Worm (Caenorhabditis elegans) whole organism, L1 larva: ENCODE measurements around the gene ttr-14.

Experiments
- C16A3.4 ChIP-seq: fragments of 150-350 bp; optimal IDR thresholded peaks from 2 replicates; lab custom pipeline; 2014; ENCODE audit warnings: missing biosample characterization, missing genetic modification characterization
- Y116A8C.19 ChIP-seq: sonication (generic microtip); optimal IDR thresholded peaks from 2 replicates; lab custom pipeline; 2016; ENCODE audit warnings: missing compliant biosample characterization, missing genetic modification characterization, borderline replicate concordance
- alr-1 ChIP-seq: fragments of 200-800 bp; sonication (Bioruptor generic); optimal IDR thresholded peaks from 2 replicates; lab custom pipeline; 2018; ENCODE audit warnings: borderline replicate concordance, mild to moderate bottlenecking, missing genetic modification characterization, missing compliant biosample characterization
- blmp-1 ChIP-seq: fragments of 150-350 bp; optimal IDR thresholded peaks from 2 replicates; lab custom pipeline; 2014; ENCODE audit warnings: missing biosample characterization, missing genetic modification characterization
- ceh-63 ChIP-seq: fragments of 200-800 bp; sonication (Bioruptor generic); optimal IDR thresholded peaks from 2 replicates; lab custom pipeline; 2018; ENCODE audit warnings: mild to moderate bottlenecking, missing genetic modification characterization, missing compliant biosample characterization
- ceh-8 ChIP-seq: fragments of 200-800 bp; sonication (Bioruptor generic); optimal IDR thresholded peaks from 2 replicates; lab custom pipeline; 2018; ENCODE audit warnings: mild to moderate bottlenecking, missing genetic modification characterization, moderate library complexity, missing compliant biosample characterization
- ceh-88 ChIP-seq: fragments of 200-800 bp; sonication (Bioruptor generic); IDR thresholded peaks from 2 replicates; pipeline ENCODE4 v1.3.6; 2022; ENCODE audit warnings: missing genetic modification characterization, missing compliant biosample characterization
- efl-1 ChIP-seq, 4 experiments: fragments of 150-350 bp; optimal IDR thresholded peaks in 3 of 4; peaks in 1 of 4; 1 replicate in 1 of 4; 2 replicates in 3 of 4; lab custom pipeline; 2014; ENCODE audit warnings: missing biosample characterization in 2 of 4, missing genetic modification characterization in 2 of 4, missing genetic modification reagents in 2 of 4
- egl-13 ChIP-seq: sonication (generic microtip); optimal IDR thresholded peaks from 2 replicates; lab custom pipeline; 2016; ENCODE audit warnings: missing genotype, missing genetic modification reagents, missing genetic modification characterization, missing compliant biosample characterization
- elt-2 ChIP-seq: sonication (generic microtip); optimal IDR thresholded peaks from 2 replicates; lab custom pipeline; 2016; ENCODE audit warnings: missing genetic modification characterization, mild to moderate bottlenecking, inconsistent platforms, missing compliant biosample characterization, missing genetic modification reagents
- elt-3 ChIP-seq, 6 experiments: fragments of 150-350 bp in 1 of 6; sonication (generic microtip); optimal IDR thresholded peaks; 2 replicates each; lab custom pipeline; 2017 to 2018; ENCODE audit warnings: missing biosample characterization in 6 of 6, missing genetic modification characterization in 6 of 6, inconsistent platforms in 1 of 6
- fkh-4 ChIP-seq: sonication (generic microtip); optimal IDR thresholded peaks from 2 replicates; lab custom pipeline; 2016; ENCODE audit warnings: missing compliant biosample characterization, missing genetic modification characterization, borderline replicate concordance
- grh-1 ChIP-seq: fragments of 200-800 bp; sonication (Bioruptor generic); IDR thresholded peaks from 2 replicates; pipeline ENCODE4 v1.3.6; 2022; ENCODE audit warnings: missing genetic modification reagents, missing genetic modification characterization, missing compliant biosample characterization
- hlh-17 ChIP-seq: fragments of 200-800 bp; sonication (Bioruptor generic); optimal IDR thresholded peaks from 2 replicates; lab custom pipeline; 2018; ENCODE audit warnings: missing genetic modification characterization, mild to moderate bottlenecking, missing compliant biosample characterization, moderate library complexity, borderline replicate concordance
- hpl-2 ChIP-seq: fragments of 150-350 bp; optimal IDR thresholded peaks from 2 replicates; lab custom pipeline; 2014; ENCODE audit warnings: missing biosample characterization, missing genetic modification reagents, missing genetic modification characterization
- irx-1 ChIP-seq: sonication (generic microtip); optimal IDR thresholded peaks from 2 replicates; lab custom pipeline; 2016; ENCODE audit warnings: missing genetic modification characterization, missing compliant biosample characterization
- isw-1 ChIP-seq: fragments of 200-800 bp; sonication (Bioruptor generic); IDR thresholded peaks from 2 replicates; pipeline ENCODE4 v1.3.6; 2022; ENCODE audit warnings: missing genetic modification characterization, missing compliant biosample characterization
- lin-13 ChIP-seq: fragments of 150-350 bp; optimal IDR thresholded peaks from 2 replicates; lab custom pipeline; 2014; ENCODE audit warnings: missing biosample characterization, missing genetic modification reagents, missing genetic modification characterization
- lin-14 ChIP-seq: fragments of 200-800 bp; sonication (Bioruptor generic); optimal IDR thresholded peaks from 2 replicates; lab custom pipeline; 2018; ENCODE audit warnings: mild to moderate bottlenecking, missing genetic modification characterization, moderate library complexity, missing compliant biosample characterization
- lin-15B ChIP-seq: fragments of 150-350 bp; sonication (generic microtip); optimal IDR thresholded peaks from 3 replicates; lab custom pipeline; 2014; ENCODE audit warnings: missing biosample characterization, missing genetic modification characterization
- lin-35 ChIP-seq, 2 experiments: fragments of 150-350 bp; optimal IDR thresholded peaks; 2 replicates each; lab custom pipeline; 2014; ENCODE audit warnings: missing biosample characterization in 2 of 2, missing genetic modification characterization in 2 of 2, missing genetic modification reagents in 2 of 2
- lin-39 ChIP-seq: fragments of 150-350 bp; optimal IDR thresholded peaks from 2 replicates; lab custom pipeline; 2014; ENCODE audit warnings: missing biosample characterization, missing genetic modification reagents, missing genetic modification characterization
- lir-3 ChIP-seq: sonication (generic microtip); optimal IDR thresholded peaks from 2 replicates; lab custom pipeline; 2016; ENCODE audit warnings: mild to moderate bottlenecking, missing genetic modification characterization, moderate library complexity, missing compliant biosample characterization; ENCODE audit not compliant: poor library complexity
- lsy-2 ChIP-seq, 2 experiments: fragments of 150-350 bp; optimal IDR thresholded peaks; 2 replicates each; lab custom pipeline; 2014; ENCODE audit warnings: missing biosample characterization in 2 of 2, missing genetic modification characterization in 2 of 2
- mep-1 ChIP-seq: fragments of 150-350 bp; optimal IDR thresholded peaks from 2 replicates; lab custom pipeline; 2014; ENCODE audit warnings: missing biosample characterization, missing genetic modification characterization
- nhr-11 ChIP-seq: fragments of 150-350 bp; optimal IDR thresholded peaks from 2 replicates; lab custom pipeline; 2014; ENCODE audit warnings: missing biosample characterization, missing genetic modification characterization
- nhr-19 ChIP-seq: fragments of 200-800 bp; sonication (Bioruptor generic); conservative IDR thresholded peaks from 2 replicates; pipeline ENCODE4 v1.3.6; 2022; ENCODE audit warnings: missing genetic modification characterization, missing compliant biosample characterization
- nhr-20 ChIP-seq: sonication (generic microtip); optimal IDR thresholded peaks from 2 replicates; lab custom pipeline; 2016; ENCODE audit warnings: mild to moderate bottlenecking, missing genetic modification characterization, missing compliant biosample characterization
- nhr-28 ChIP-seq: fragments of 150-350 bp; optimal IDR thresholded peaks from 2 replicates; lab custom pipeline; 2014; ENCODE audit warnings: missing biosample characterization, missing genetic modification characterization
- nhr-77 ChIP-seq: fragments of 150-350 bp; optimal IDR thresholded peaks from 2 replicates; lab custom pipeline; 2014; ENCODE audit warnings: missing biosample characterization, missing genetic modification characterization
- nhr-84 ChIP-seq: sonication (generic microtip); optimal IDR thresholded peaks from 2 replicates; lab custom pipeline; 2017; ENCODE audit warnings: missing biosample characterization, missing genetic modification characterization
- nhr-85 ChIP-seq: sonication (generic microtip); peaks from one replicate; lab custom pipeline; 2016; ENCODE audit warnings: missing genetic modification characterization, inconsistent platforms, missing compliant biosample characterization
- nhr-90 ChIP-seq: sonication (generic microtip); optimal IDR thresholded peaks from 2 replicates; lab custom pipeline; 2016; ENCODE audit warnings: mild to moderate bottlenecking, missing genetic modification characterization, missing compliant biosample characterization; ENCODE audit not compliant: poor library complexity
- pag-3 ChIP-seq: sonication (generic microtip); optimal IDR thresholded peaks from 2 replicates; lab custom pipeline; 2017; ENCODE audit warnings: missing genetic modification characterization, mild to moderate bottlenecking, missing compliant biosample characterization, antibody characterized with exemption, borderline replicate concordance; ENCODE audit not compliant: insufficient read depth
- pax-3 ChIP-seq: fragments of 200-800 bp; sonication (Bioruptor generic); optimal IDR thresholded peaks from 2 replicates; lab custom pipeline; 2018; ENCODE audit warnings: mild to moderate bottlenecking, missing genetic modification characterization, moderate library complexity, missing compliant biosample characterization
- pqm-1 ChIP-seq: sonication (generic microtip); optimal IDR thresholded peaks from 3 replicates; lab custom pipeline; 2017; ENCODE audit warnings: missing biosample characterization, missing genetic modification characterization
- rnt-1 ChIP-seq: sonication (generic microtip); optimal IDR thresholded peaks from 2 replicates; lab custom pipeline; 2016; ENCODE audit warnings: mild to moderate bottlenecking, missing genetic modification characterization, moderate library complexity, missing compliant biosample characterization
- skn-1 ChIP-seq: fragments of 150-350 bp; optimal IDR thresholded peaks from 2 replicates; lab custom pipeline; 2014; ENCODE audit warnings: missing biosample characterization, missing genetic modification characterization
- snpc-4 ChIP-seq: fragments of 150-350 bp; optimal IDR thresholded peaks from 2 replicates; lab custom pipeline; 2014; ENCODE audit warnings: missing biosample characterization, missing genetic modification characterization
- snu-23 ChIP-seq: sonication (generic microtip); optimal IDR thresholded peaks from 2 replicates; lab custom pipeline; 2016; ENCODE audit warnings: missing genetic modification characterization, missing compliant biosample characterization
- sox-4 ChIP-seq: sonication (generic microtip); optimal IDR thresholded peaks from 2 replicates; lab custom pipeline; 2016; ENCODE audit warnings: missing genetic modification characterization, missing compliant biosample characterization
- sptf-1 ChIP-seq: fragments of 150-350 bp; optimal IDR thresholded peaks from 2 replicates; lab custom pipeline; 2014; ENCODE audit warnings: missing biosample characterization, missing genetic modification characterization
- swsn-7 ChIP-seq: sonication (generic microtip); optimal IDR thresholded peaks from 2 replicates; lab custom pipeline; 2016; ENCODE audit warnings: missing genetic modification characterization, missing compliant biosample characterization
- tbx-2 ChIP-seq: sonication (generic microtip); optimal IDR thresholded peaks from 2 replicates; lab custom pipeline; 2016; ENCODE audit warnings: missing genetic modification characterization, missing compliant biosample characterization
- tlp-1 ChIP-seq: fragments of 150-350 bp; optimal IDR thresholded peaks from 2 replicates; lab custom pipeline; 2014; ENCODE audit warnings: missing biosample characterization, missing genetic modification characterization
- unc-130 ChIP-seq: fragments of 150-350 bp; optimal IDR thresholded peaks from 2 replicates; lab custom pipeline; 2017; ENCODE audit warnings: missing biosample characterization, missing genetic modification characterization, inconsistent platforms
- unc-30 ChIP-seq: sonication (generic microtip); optimal IDR thresholded peaks from 2 replicates; lab custom pipeline; 2017; ENCODE audit warnings: missing biosample characterization, missing genetic modification characterization
- unc-62 ChIP-seq: fragments of 150-350 bp; optimal IDR thresholded peaks from 2 replicates; lab custom pipeline; 2014; ENCODE audit warnings: missing biosample characterization, missing genetic modification reagents, missing genetic modification characterization
- unc-86 ChIP-seq: sonication (generic microtip); optimal IDR thresholded peaks from 2 replicates; lab custom pipeline; 2016; ENCODE audit warnings: missing genetic modification characterization, missing compliant biosample characterization
- vab-15 ChIP-seq: sonication (generic microtip); optimal IDR thresholded peaks from 2 replicates; lab custom pipeline; 2017; ENCODE audit warnings: missing genotype, mild to moderate bottlenecking, missing genetic modification characterization, missing compliant biosample characterization
- zip-4 ChIP-seq: fragments of 200-800 bp; sonication (Bioruptor generic); optimal IDR thresholded peaks from 2 replicates; lab custom pipeline; 2018; ENCODE audit warnings: mild to moderate bottlenecking, missing genetic modification characterization, moderate library complexity, missing compliant biosample characterization
- ztf-4 ChIP-seq: fragments of 150-350 bp; optimal IDR thresholded peaks from 2 replicates; lab custom pipeline; 2014; ENCODE audit warnings: missing biosample characterization, missing genetic modification characterization

The ttr-14 gene

DNA sequence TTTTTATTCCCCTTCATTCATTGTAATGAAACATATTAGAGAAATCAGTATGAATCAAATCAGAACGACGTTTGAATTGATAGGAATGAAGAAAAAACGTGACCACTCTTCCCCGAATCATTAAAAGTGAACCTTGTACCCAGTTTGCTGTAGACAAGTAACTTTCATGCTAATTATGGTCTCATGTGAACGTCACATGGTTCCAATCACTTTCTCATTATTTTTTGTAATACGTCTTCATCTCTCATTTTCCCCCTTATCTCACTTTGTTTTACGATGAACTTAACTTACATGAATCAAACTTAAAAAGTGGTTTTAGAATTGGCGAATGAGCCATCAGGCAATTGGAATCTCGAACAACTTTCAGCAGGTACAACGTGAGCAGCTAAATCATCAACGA lies 14.5 kb upstream of the ttr-14 start (continued):
- no peak for TF ChIP-seq pax-3
- TF ChIP-seq pag-3 (tag; lab: Kevin White, UChicago) = no peak
- no peak for TF ChIP-seq unc-30 (tag; lab: Kevin White, UChicago)
- no peak for TF ChIP-seq nhr-84 (tag; lab: Kevin White, UChicago)
- no peak for TF ChIP-seq ceh-88
- TF ChIP-seq irx-1 (tag; lab: Kevin White, UChicago) = no peak
- no peak for TF ChIP-seq hlh-17 (GFP tag; lab: Kevin White, UChicago)
- TF ChIP-seq lin-14 = peak; percentile 51
- TF ChIP-seq unc-62 (GFP tag; lab: Kevin White, UChicago) = no peak
- TF ChIP-seq snu-23 (GFP tag; lab: Kevin White, UChicago) = peak; percentile 59
- TF ChIP-seq lin-13 (GFP tag; lab: Kevin White, UChicago) = no peak
- TF ChIP-seq zip-4 (GFP tag; lab: Kevin White, UChicago) = no peak
- no peak for TF ChIP-seq hpl-2
- TF ChIP-seq Y116A8C.19 (tag; lab: Kevin White, UChicago) = no peak
- no peak for TF ChIP-seq sptf-1
- no peak for TF ChIP-seq lin-15B
- peak; percentile 93 for TF ChIP-seq nhr-85 (tag; lab: Kevin White, UChicago)
- no peak for TF ChIP-seq sox-4 (tag; lab: Kevin White, UChicago)
- peak; percentile 41 for TF ChIP-seq unc-130 (tag; lab: Kevin White, UChicago)
- TF ChIP-seq egl-13 (tag; lab: Kevin White, UChicago) = no peak
- TF ChIP-seq tbx-2 (tag; lab: Kevin White, UChicago) = peak; percentile 63
- no peak for TF ChIP-seq tlp-1 (tag; lab: Kevin White, UChicago)
- TF ChIP-seq nhr-90 (tag; lab: Kevin White, UChicago) = peak; percentile 73
- TF ChIP-seq unc-86 = no peak
- peak in 1 of 2 experiments; percentile 64 for TF ChIP-seq lin-35 (GFP tag; optimal IDR thresholded peaks at IDR 0.05; lab: Kevin White, UChicago)
- TF ChIP-seq blmp-1 (tag; lab: Kevin White, UChicago) = peak; percentile 86
- peak; percentile 62 for TF ChIP-seq nhr-19 (GFP tag; lab: Robert Waterston, UW)
- no peak for TF ChIP-seq elt-2 (tag; lab: Kevin White, UChicago)
- TF ChIP-seq swsn-7 (tag; lab: Kevin White, UChicago) = no peak
- TF ChIP-seq elt-3 (tag; optimal IDR thresholded peaks at IDR 0.05; lab: Kevin White, UChicago) = peak in 3 of 6 experiments; percentile 49 to 91 (median 82)
- TF ChIP-seq ztf-4 (tag; lab: Kevin White, UChicago) = no peak
- TF ChIP-seq fkh-4 (tag; lab: Kevin White, UChicago) = peak; percentile 22
- peak; percentile 37 for TF ChIP-seq C16A3.4
- no peak for TF ChIP-seq alr-1 (tag; lab: Kevin White, UChicago)
- TF ChIP-seq nhr-28 = no peak
- no peak for TF ChIP-seq nhr-77 (tag; lab: Kevin White, UChicago)
- TF ChIP-seq lsy-2 (tag; optimal IDR thresholded peaks at IDR 0.05; lab: Kevin White, UChicago) = peak in 1 of 2 experiments; percentile 42
- no peak for TF ChIP-seq ceh-63 (GFP tag; lab: Kevin White, UChicago)
- no peak for TF ChIP-seq efl-1 (optimal IDR thresholded peaks at IDR 0.05; lab: Kevin White, UChicago)
- peak in 1 of 2 experiments; percentile 78 for TF ChIP-seq efl-1 (GFP tag; optimal IDR thresholded peaks at IDR 0.05 in 1 of 2; lab: Kevin White, UChicago)
- no peak for TF ChIP-seq vab-15
- TF ChIP-seq rnt-1 (tag; lab: Kevin White, UChicago) = no peak
- TF ChIP-seq grh-1 = peak; percentile 34; the same call in 1 of the 2 replicates
- TF ChIP-seq isw-1 = no peak
- TF ChIP-seq nhr-20 = peak; percentile 80
- no peak for TF ChIP-seq lin-39 (tag; lab: Kevin White, UChicago)
- no peak for TF ChIP-seq pqm-1 (tag; lab: Kevin White, UChicago)
- peak; percentile 34 for TF ChIP-seq mep-1 (tag; lab: Kevin White, UChicago)
- no peak for TF ChIP-seq ceh-8 (GFP tag; lab: Kevin White, UChicago)
- TF ChIP-seq lir-3 (tag; lab: Kevin White, UChicago) = peak; percentile 42
- TF ChIP-seq nhr-11 (tag; lab: Kevin White, UChicago) = peak; percentile 21
- TF ChIP-seq skn-1 (tag; lab: Kevin White, UChicago) = peak; percentile 25
- no peak for TF ChIP-seq snpc-4 (tag; lab: Kevin White, UChicago)
